Fruit fly (Drosophila melanogaster) S2 (cell line): ENCODE data around the gene CG42781.

Experiments used
- CG8478 ChIP-seq: fragments of >200 bp; optimal IDR thresholded peaks from 2 replicates; lab custom pipeline; 2018
- CTCF ChIP-seq, 2 experiments: fragments of >200 bp; optimal IDR thresholded peaks; 2 replicates each; lab custom pipeline; 2018

- TF ChIP-seq CG8478 (lab: Kevin White, UChicago) (no peak), CTCF (optimal IDR thresholded peaks at IDR 0.05; lab: Kevin White, UChicago) (no peak)
Observed at dm6 chrX:7425643-7426042, 42.9 kb upstream of the CG42781 start, which contains the start of gene CG32726.
